Fruit fly (Drosophila melanogaster): ENCODE results near the gene Atg101.
A peak's percentile ranks its signal among the peaks of the same experiment; 100 is the strongest.

Atg101 gene

DNA sequence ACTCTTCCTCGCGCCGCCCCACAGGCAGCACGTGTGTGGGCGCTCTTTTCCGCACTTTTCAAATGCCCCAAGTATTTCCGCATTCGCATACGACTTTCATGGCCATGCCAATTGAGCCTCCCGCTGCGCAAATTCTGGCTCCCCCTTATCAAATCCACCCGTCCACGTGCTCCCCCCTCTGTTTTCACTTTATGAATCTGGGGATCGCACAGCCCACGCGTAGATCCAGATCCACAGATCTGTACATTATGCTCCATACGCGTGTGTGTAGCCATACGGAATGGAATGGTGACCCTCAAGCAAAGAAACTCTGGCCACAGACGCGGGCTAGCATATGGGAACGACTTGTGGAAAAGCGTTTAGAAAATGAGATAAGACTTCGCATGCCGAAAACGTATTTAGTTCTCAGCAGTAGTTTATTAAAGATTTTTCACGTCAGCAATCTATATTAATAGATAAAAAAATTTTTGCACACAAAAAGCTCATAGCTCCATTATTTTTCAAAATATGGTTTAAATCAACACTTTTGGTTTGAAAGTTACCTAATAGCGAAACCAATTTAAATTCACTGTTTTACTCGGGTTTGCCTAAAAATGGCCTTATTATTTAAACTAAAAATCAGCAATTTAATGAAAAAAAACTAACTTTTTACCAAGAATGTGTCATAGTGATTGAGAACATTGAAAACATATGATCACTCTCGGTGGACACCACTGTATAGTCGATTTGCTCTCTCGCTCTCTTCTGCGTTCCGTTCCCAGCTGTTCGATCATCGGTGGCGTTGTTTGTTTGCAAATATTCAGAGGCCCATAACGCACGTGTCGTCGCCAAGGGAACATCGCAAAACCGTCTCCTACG lies 1.9 kb upstream of the Atg101 start (continued):
- TF ChIP-seq Nf-YB (GFP tag; optimal IDR thresholded peaks at IDR 0.05) = peak; percentile 49
- no peak for TF ChIP-seq p53 (GFP tag; optimal IDR thresholded peaks at IDR 0.05)
- peak; percentile 25 for TF ChIP-seq CG13894 (tag; optimal IDR thresholded peaks at IDR 0.05)
- TF ChIP-seq CG14014 (GFP tag; IDR thresholded peaks at IDR 0.05) = peak; percentile 39; the same call in 1 of the 2 replicates
- TF ChIP-seq CG13624 (GFP tag; optimal IDR thresholded peaks at IDR 0.05) = peak; percentile 78
- TF ChIP-seq CG9932 (GFP tag; IDR thresholded peaks at IDR 0.05) = peak; percentile 50; the same call in 1 of the 2 replicates
- TF ChIP-seq pita (GFP tag; optimal IDR thresholded peaks at IDR 0.05) = no peak
- no peak for TF ChIP-seq CG16813 (GFP tag; IDR thresholded peaks at IDR 0.05; ENCODE audit: partially characterized antibody)
- peak; percentile 44 for TF ChIP-seq CG9609 (GFP tag; optimal IDR thresholded peaks at IDR 0.05)
- TF ChIP-seq dmrt99B (tag; optimal IDR thresholded peaks at IDR 0.05) = peak; percentile 74
- TF ChIP-seq ara (GFP tag; IDR thresholded peaks at IDR 0.05) = 0 out of 2 replicates have a peak, but pooled peaks have one; percentile 5
- peak; percentile 50 for TF ChIP-seq gcm (GFP tag; optimal IDR thresholded peaks at IDR 0.05)
- no peak for TF ChIP-seq fd102C (GFP tag; optimal IDR thresholded peaks at IDR 0.05)
- peak; percentile 19 for TF ChIP-seq CG6813 (GFP tag; optimal IDR thresholded peaks at IDR 0.05)
- peak; percentile 61 for TF ChIP-seq BtbVII (GFP tag; optimal IDR thresholded peaks at IDR 0.05)
- peak; percentile 68 for TF ChIP-seq CG15269 (tag; optimal IDR thresholded peaks at IDR 0.05)
- TF ChIP-seq pum (GFP tag; optimal IDR thresholded peaks at IDR 0.05) = peak; percentile 26
- peak; percentile 56 for TF ChIP-seq HHEX (GFP tag; optimal IDR thresholded peaks at IDR 0.05)
- no peak for TF ChIP-seq CG2199 (GFP tag; IDR thresholded peaks at IDR 0.05)
- peak; percentile 34 for TF ChIP-seq mam (GFP tag; optimal IDR thresholded peaks at IDR 0.05)
- peak; percentile 6 for TF ChIP-seq Hey (tag; optimal IDR thresholded peaks at IDR 0.05)
- no peak for TF ChIP-seq hkb (optimal IDR thresholded peaks at IDR 0.05)
- no peak for TF ChIP-seq hkb (GFP tag; IDR thresholded peaks at IDR 0.05)
- no peak for TF ChIP-seq Rx (GFP tag; IDR thresholded peaks at IDR 0.05)
- TF ChIP-seq CG9817 (tag; optimal IDR thresholded peaks at IDR 0.05) = peak; percentile 47
- peak; percentile 59 for TF ChIP-seq CG7786 (GFP tag; optimal IDR thresholded peaks at IDR 0.05)
- TF ChIP-seq CG13775 (GFP tag; optimal IDR thresholded peaks at IDR 0.05) = peak; percentile 78
- no peak for TF ChIP-seq bowl (GFP tag; IDR thresholded peaks at IDR 0.05)
- no peak for TF ChIP-seq onecut (GFP tag; IDR thresholded peaks at IDR 0.05)
- TF ChIP-seq CG42726 (GFP tag; IDR thresholded peaks at IDR 0.05; ENCODE audit: partially characterized antibody) = no peak
- no peak for TF ChIP-seq Doc3 (GFP tag; IDR thresholded peaks at IDR 0.05; ENCODE audit: partially characterized antibody)
- TF ChIP-seq CG43689 (GFP tag; IDR thresholded peaks at IDR 0.05) = no peak
- no peak for TF ChIP-seq CG2129 (GFP tag; IDR thresholded peaks at IDR 0.05; ENCODE audit: partially characterized antibody)
- TF ChIP-seq run (tag; optimal IDR thresholded peaks at IDR 0.05) = peak; percentile 16
- TF ChIP-seq en (GFP tag; optimal IDR thresholded peaks at IDR 0.05) = no peak
- TF ChIP-seq GATAe (GFP tag; conservative IDR thresholded peaks at IDR 0.05) = no peak
- TF ChIP-seq Hmr (GFP tag; optimal IDR thresholded peaks at IDR 0.05) = peak; percentile 68
- peak; percentile 56 for TF ChIP-seq Rfx (GFP tag; IDR thresholded peaks at IDR 0.05)
- no peak for TF ChIP-seq amos (GFP tag; IDR thresholded peaks at IDR 0.05; ENCODE audit: partially characterized antibody)
- TF ChIP-seq slou (GFP tag; optimal IDR thresholded peaks at IDR 0.05) = peak; percentile 27
- peak; percentile 3 for TF ChIP-seq CG2202 (tag; optimal IDR thresholded peaks at IDR 0.05)
- TF ChIP-seq Asciz (GFP tag; optimal IDR thresholded peaks at IDR 0.05) = peak; percentile 49
- no peak for TF ChIP-seq CG31388 (GFP tag; optimal IDR thresholded peaks at IDR 0.05)
- TF ChIP-seq sim (GFP tag; IDR thresholded peaks at IDR 0.05) = no peak
- TF ChIP-seq sqz (GFP tag; optimal IDR thresholded peaks at IDR 0.05) = peak; percentile 49
- TF ChIP-seq CG13287 (GFP tag; IDR thresholded peaks at IDR 0.05; ENCODE audit: partially characterized antibody) = no peak; the same call in 1 of the 2 replicates
- no peak for TF ChIP-seq CG8765 (GFP tag; IDR thresholded peaks at IDR 0.05)
- peak; percentile 40 for TF ChIP-seq Mad (GFP tag; optimal IDR thresholded peaks at IDR 0.05)
- TF ChIP-seq CG4854 (GFP tag; optimal IDR thresholded peaks at IDR 0.05) = peak; percentile 21
